Fruit fly (Drosophila melanogaster): ENCODE results near the gene Obp18a.

Obp18a gene

DNA sequence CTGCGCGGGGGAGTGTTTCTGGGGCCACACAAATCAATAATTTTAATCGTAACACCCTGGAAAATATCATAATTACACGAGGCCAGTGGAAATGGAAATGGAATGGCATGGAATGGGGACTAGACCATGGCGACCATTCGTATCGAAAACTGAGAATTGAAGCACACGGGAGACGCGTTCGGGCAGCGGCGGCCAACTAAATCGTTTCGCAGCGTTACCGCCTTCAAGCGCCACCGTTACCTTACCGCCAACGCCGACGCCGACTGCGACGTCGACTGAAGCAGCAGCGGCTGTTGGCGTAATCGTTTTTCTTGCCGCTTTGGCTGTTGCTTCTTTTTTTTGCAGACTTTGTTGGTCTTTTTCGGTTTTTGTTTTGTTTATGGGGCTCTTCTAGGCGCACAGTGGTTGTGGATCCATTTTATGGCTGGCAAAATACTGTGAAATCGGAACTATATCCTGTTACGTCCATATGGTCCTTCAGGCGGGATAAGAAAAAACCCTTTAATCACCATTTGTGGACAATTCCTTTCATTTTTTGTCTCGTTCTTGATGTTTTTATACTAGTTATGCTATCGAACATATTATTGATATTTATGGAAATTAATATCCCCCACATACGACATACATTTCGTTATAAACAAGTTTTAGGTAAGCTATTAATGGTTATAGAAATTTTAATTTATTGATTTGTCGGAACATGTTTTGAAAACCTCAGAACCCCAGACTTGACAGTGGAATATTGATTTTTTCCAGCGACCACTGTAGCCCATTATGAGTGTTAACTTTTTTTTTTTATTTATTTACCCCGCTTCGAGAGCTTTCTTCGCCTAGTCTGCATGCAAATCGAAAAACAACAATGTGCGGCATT is 29.7 kb upstream of the Obp18a start (continued):
- 0 out of 2 replicates have a peak, but pooled peaks have one; percentile 5 for TF ChIP-seq al (GFP tag; IDR thresholded peaks at IDR 0.05)
- TF ChIP-seq CG12744 (GFP tag; optimal IDR thresholded peaks at IDR 0.05) = no peak
- peak in 1 of 2 experiments; percentile 84 for TF ChIP-seq Pdp1 (GFP tag; optimal IDR thresholded peaks at IDR 0.05)
- TF ChIP-seq btn (GFP tag; optimal IDR thresholded peaks at IDR 0.05) = no peak
- peak; percentile 13; the same call in 1 of the 2 replicates for TF ChIP-seq Bgb (GFP tag; IDR thresholded peaks at IDR 0.05; ENCODE audit: partially characterized antibody)
- peak; percentile 97 for TF ChIP-seq Adf1 (GFP tag; IDR thresholded peaks at IDR 0.05)
- no peak for TF ChIP-seq CG15601 (tag; optimal IDR thresholded peaks at IDR 0.05)
- TF ChIP-seq Max (GFP tag; optimal IDR thresholded peaks at IDR 0.05) = no peak
- no peak for TF ChIP-seq MTF-1 (GFP tag; optimal IDR thresholded peaks at IDR 0.05; ENCODE audit: borderline replicate concordance)
- TF ChIP-seq CG9437 (GFP tag; optimal IDR thresholded peaks at IDR 0.05) = peak; percentile 42
- no peak for TF ChIP-seq Fer1 (GFP tag; optimal IDR thresholded peaks at IDR 0.05)
- TF ChIP-seq CG13624 (GFP tag; optimal IDR thresholded peaks at IDR 0.05) = no peak
- no peak for TF ChIP-seq Abd-B (GFP tag; optimal IDR thresholded peaks at IDR 0.05)
- TF ChIP-seq row (GFP tag; IDR thresholded peaks at IDR 0.05) = peak; percentile 24
- peak; percentile 31; the same call in 1 of the 2 replicates for TF ChIP-seq seq (GFP tag; IDR thresholded peaks at IDR 0.05)
- no peak for TF ChIP-seq ham (GFP tag; IDR thresholded peaks at IDR 0.05)
- TF ChIP-seq CG6791 (GFP tag; IDR thresholded peaks at IDR 0.05; ENCODE audit: partially characterized antibody) = no peak
- no peak for TF ChIP-seq so (GFP tag; IDR thresholded peaks at IDR 0.05)
- TF ChIP-seq CG17802 (tag; optimal IDR thresholded peaks at IDR 0.05) = no peak
- peak; percentile 78; the same call in 2 of the 4 replicates for TF ChIP-seq chinmo (GFP tag; IDR thresholded peaks at IDR 0.05; ENCODE audit: partially characterized antibody)
- TF ChIP-seq CG12942 (GFP tag; optimal IDR thresholded peaks at IDR 0.05) = no peak
- TF ChIP-seq D (optimal IDR thresholded peaks at IDR 0.05) = no peak
- no peak for TF ChIP-seq D (GFP tag; optimal IDR thresholded peaks at IDR 0.05)
- TF ChIP-seq tna (GFP tag; IDR thresholded peaks at IDR 0.05; ENCODE audit: partially characterized antibody) = no peak
- no peak for TF ChIP-seq H2.0 (GFP tag; IDR thresholded peaks at IDR 0.05)
- no peak for TF ChIP-seq wek (GFP tag; optimal IDR thresholded peaks at IDR 0.05)
- peak; percentile 40 for TF ChIP-seq Meics (GFP tag; optimal IDR thresholded peaks at IDR 0.05)
- TF ChIP-seq CG17385 (GFP tag; optimal IDR thresholded peaks at IDR 0.05) = no peak
- TF ChIP-seq ash1 (GFP tag; optimal IDR thresholded peaks at IDR 0.05) = no peak
- TF ChIP-seq CG17612 (GFP tag; IDR thresholded peaks at IDR 0.05) = no peak
- no peak for TF ChIP-seq Blimp-1 (GFP tag; optimal IDR thresholded peaks at IDR 0.05)
- TF ChIP-seq sug (tag; optimal IDR thresholded peaks at IDR 0.05) = peak; percentile 94
- no peak for TF ChIP-seq CG4854 (GFP tag; optimal IDR thresholded peaks at IDR 0.05)
- no peak for TF ChIP-seq bowl (GFP tag; IDR thresholded peaks at IDR 0.05)
- no peak for TF ChIP-seq schlank (tag; optimal IDR thresholded peaks at IDR 0.05)
- TF ChIP-seq croc (GFP tag; conservative IDR thresholded peaks at IDR 0.05) = no peak
- TF ChIP-seq CG16815 (GFP tag; optimal IDR thresholded peaks at IDR 0.05) = no peak
- TF ChIP-seq pfk (GFP tag; optimal IDR thresholded peaks at IDR 0.05) = peak; percentile 55
- no peak for TF ChIP-seq Bdp1 (GFP tag; optimal IDR thresholded peaks at IDR 0.05)
- TF ChIP-seq sens (GFP tag) = peak; percentile 73
- TF ChIP-seq mam (GFP tag; optimal IDR thresholded peaks at IDR 0.05) = peak; percentile 16
- no peak for TF ChIP-seq Mrtf (GFP tag; IDR thresholded peaks at IDR 0.05)
- no peak for TF ChIP-seq CG6683 (GFP tag; optimal IDR thresholded peaks at IDR 0.05)
- TF ChIP-seq CG33557 (GFP tag; optimal IDR thresholded peaks at IDR 0.05) = no peak
- TF ChIP-seq corto (GFP tag; optimal IDR thresholded peaks at IDR 0.05) = no peak
- TF ChIP-seq CG3847 (GFP tag; IDR thresholded peaks at IDR 0.05) = no peak
- TF ChIP-seq tap (tag; optimal IDR thresholded peaks at IDR 0.05) = no peak
- no peak for TF ChIP-seq GATAe (GFP tag; conservative IDR thresholded peaks at IDR 0.05)
- peak in 1 of 2 experiments; percentile 11 for TF ChIP-seq dpn (GFP tag; optimal IDR thresholded peaks at IDR 0.05)
